Worm (Caenorhabditis elegans) whole organism, midembryonic: ENCODE results near the gene T04F8.3.

Experiments
- T22C8.4 ChIP-seq: fragments of 200-800 bp; sonication (Bioruptor generic); IDR thresholded peaks from 2 replicates; pipeline ENCODE4 v1.3.6; 2022; ENCODE audit warnings: missing genetic modification characterization, missing compliant biosample characterization
- cog-1 ChIP-seq: sonication (generic microtip); optimal IDR thresholded peaks from 2 replicates; lab custom pipeline; 2016; ENCODE audit warnings: missing genetic modification characterization, missing compliant biosample characterization
- flt-1 ChIP-seq: fragments of 200-800 bp; sonication (Bioruptor generic); IDR thresholded peaks from 2 replicates; pipeline ENCODE4 v1.3.6; 2022; ENCODE audit warnings: missing genetic modification characterization, missing compliant biosample characterization
- klf-2 ChIP-seq: fragments of 200-800 bp; sonication (Bioruptor generic); conservative IDR thresholded peaks from 2 replicates; pipeline ENCODE4 v1.3.6; 2022; ENCODE audit warnings: missing genetic modification reagents, missing genetic modification characterization, missing compliant biosample characterization
- med-1 ChIP-seq: sonication (generic microtip); optimal IDR thresholded peaks from 2 replicates; lab custom pipeline; 2017; ENCODE audit warnings: missing genetic modification characterization, mild to moderate bottlenecking, missing compliant biosample characterization, antibody characterized with exemption, missing genetic modification reagents; ENCODE audit not compliant: insufficient read depth
- ref-1 ChIP-seq: fragments of 200-800 bp; sonication (Bioruptor generic); conservative IDR thresholded peaks from 2 replicates; pipeline ENCODE4 v1.3.6; 2022; ENCODE audit warnings: missing genetic modification reagents, missing genetic modification characterization, missing compliant biosample characterization
- tab-1 ChIP-seq: fragments of 200-800 bp; sonication (Bioruptor generic); IDR thresholded peaks from 2 replicates; pipeline ENCODE4 v1.3.6; 2022; ENCODE audit warnings: missing genetic modification characterization, missing compliant biosample characterization
- ztf-23 ChIP-seq: fragments of 200-800 bp; sonication (Bioruptor generic); IDR thresholded peaks from 2 replicates; pipeline ENCODE4 v1.3.6; 2022; ENCODE audit warnings: missing genetic modification reagents, missing genetic modification characterization, missing compliant biosample characterization
- ztf-29 ChIP-seq: fragments of 200-800 bp; sonication (Bioruptor generic); IDR thresholded peaks from 2 replicates; pipeline ENCODE4 v1.3.6; 2022; ENCODE audit warnings: missing genetic modification reagents, missing genetic modification characterization, missing compliant biosample characterization

T04F8.3 gene

ce11 chrX:11638987-11639386 is 19.4 kb upstream of the T04F8.3 start:
- TF ChIP-seq tab-1 (GFP tag; lab: Robert Waterston, UW) (no peak), med-1 (GFP tag; lab: Kevin White, UChicago) (no peak), flt-1 (no peak), ref-1 (GFP tag; lab: Robert Waterston, UW) (no peak), ztf-29 (no peak), T22C8.4 (GFP tag; lab: Robert Waterston, UW) (no peak), ztf-23 (GFP tag; lab: Robert Waterston, UW) (no peak), cog-1 (no peak), klf-2 (no peak)

ce11 chrX:11640463-11640995 is 17.9 kb upstream of the T04F8.3 start:
- TF ChIP-seq flt-1 (no peak), T22C8.4 (GFP tag; lab: Robert Waterston, UW) (no peak), ztf-29 (no peak), med-1 (GFP tag; lab: Kevin White, UChicago) (no peak), tab-1 (GFP tag; lab: Robert Waterston, UW) (no peak), ztf-23 (GFP tag; lab: Robert Waterston, UW) (no peak), cog-1 (no peak), ref-1 (GFP tag; lab: Robert Waterston, UW) (no peak), klf-2 (no peak)

- TF ChIP-seq med-1 (GFP tag; lab: Kevin White, UChicago) = no peak
- no peak for TF ChIP-seq ztf-23 (GFP tag; lab: Robert Waterston, UW)
- no peak for TF ChIP-seq T22C8.4 (GFP tag; lab: Robert Waterston, UW)
- no peak for TF ChIP-seq ref-1 (GFP tag; lab: Robert Waterston, UW)
- no peak for TF ChIP-seq tab-1 (GFP tag; lab: Robert Waterston, UW)
- TF ChIP-seq ztf-29 = no peak
- TF ChIP-seq flt-1 = no peak
- no peak for TF ChIP-seq klf-2
- TF ChIP-seq cog-1 = no peak
Measured at ce11 chrX:11641562-11641961, 16.9 kb upstream of the T04F8.3 start.

ce11 chrX:11643767-11644235 is 14.6 kb upstream of the T04F8.3 start, which contains the start of gene sto-4:
Gene sto-4, plus strand, starts transcription at chrX:11644126.
- peak; percentile 62 for TF ChIP-seq cog-1
- TF ChIP-seq ztf-23 (GFP tag; lab: Robert Waterston, UW) = 0 out of 2 replicates have a peak, but pooled peaks have one; percentile 51
- peak; percentile 72; the same call in 1 of the 2 replicates for TF ChIP-seq flt-1
- 0 out of 2 replicates have a peak, but pooled peaks have one; percentile 31 for TF ChIP-seq klf-2

ce11 chrX:11645517-11645916 is 12.9 kb upstream of the T04F8.3 start:
- TF ChIP-seq T22C8.4 (GFP tag; lab: Robert Waterston, UW) (peak; percentile 55; the same call in 1 of the 2 replicates), ztf-29 (no peak), cog-1 (no peak), ztf-23 (GFP tag; lab: Robert Waterston, UW) (no peak), med-1 (GFP tag; lab: Kevin White, UChicago) (no peak), flt-1 (0 out of 2 replicates have a peak, but pooled peaks have one; percentile 39), ref-1 (GFP tag; lab: Robert Waterston, UW) (no peak)

- TF ChIP-seq tab-1 (GFP tag; lab: Robert Waterston, UW) (no peak), T22C8.4 (GFP tag; lab: Robert Waterston, UW) (no peak), ztf-29 (no peak), cog-1 (no peak), klf-2 (no peak), flt-1 (no peak)
Measured at ce11 chrX:11647165-11647564, 11.3 kb upstream of the T04F8.3 start, which contains the start of gene T04F8.8. Gene T04F8.8, plus strand, starts transcription at chrX:11647465.

ce11 chrX:11650751-11651150 is 7.7 kb upstream of the T04F8.3 start, which contains the start of gene cutl-11:
Gene cutl-11, minus strand, starts transcription at chrX:11650851.
- no peak for TF ChIP-seq ztf-23 (GFP tag; lab: Robert Waterston, UW)
- TF ChIP-seq klf-2 = no peak
- no peak for TF ChIP-seq tab-1 (GFP tag; lab: Robert Waterston, UW)
- no peak for TF ChIP-seq cog-1
- TF ChIP-seq med-1 (GFP tag; lab: Kevin White, UChicago) = no peak
- no peak for TF ChIP-seq T22C8.4 (GFP tag; lab: Robert Waterston, UW)
- TF ChIP-seq ztf-29 = no peak
- TF ChIP-seq ref-1 (GFP tag; lab: Robert Waterston, UW) = no peak
- TF ChIP-seq flt-1 = no peak

ce11 chrX:11656519-11657006 is 1.9 kb upstream of the T04F8.3 start, which contains the start of gene T04F8.2:
Gene T04F8.2, minus strand, starts transcription at chrX:11656569.
- TF ChIP-seq ztf-23 (GFP tag; lab: Robert Waterston, UW) (no peak), T22C8.4 (GFP tag; lab: Robert Waterston, UW) (peak; percentile 39; the same call in 1 of the 2 replicates), cog-1 (peak; percentile 45)

- TF ChIP-seq med-1 (GFP tag; lab: Kevin White, UChicago) (no peak), cog-1 (no peak), tab-1 (GFP tag; lab: Robert Waterston, UW) (no peak), flt-1 (no peak), T22C8.4 (GFP tag; lab: Robert Waterston, UW) (no peak), ztf-23 (GFP tag; lab: Robert Waterston, UW) (no peak), ref-1 (GFP tag; lab: Robert Waterston, UW) (no peak), ztf-29 (no peak), klf-2 (no peak)
Measured at ce11 chrX:11661625-11662024, 3.2 kb downstream of the T04F8.3 start, which contains the start of gene sfxn-1.5. Gene sfxn-1.5, minus strand, starts transcription at chrX:11661660.

ce11 chrX:11662069-11662468 is 3.6 kb downstream of the T04F8.3 start:
- TF ChIP-seq ztf-23 (GFP tag; lab: Robert Waterston, UW) (no peak), T22C8.4 (GFP tag; lab: Robert Waterston, UW) (no peak), klf-2 (no peak), ztf-29 (no peak), med-1 (GFP tag; lab: Kevin White, UChicago) (no peak), ref-1 (GFP tag; lab: Robert Waterston, UW) (no peak), flt-1 (no peak), tab-1 (GFP tag; lab: Robert Waterston, UW) (no peak), cog-1 (no peak)
